Worm (Caenorhabditis elegans): ENCODE measurements around the gene F23F12.12.
A peak's percentile ranks its signal among the peaks of the same experiment; 100 is the strongest.

Gene F23F12.12

DNA sequence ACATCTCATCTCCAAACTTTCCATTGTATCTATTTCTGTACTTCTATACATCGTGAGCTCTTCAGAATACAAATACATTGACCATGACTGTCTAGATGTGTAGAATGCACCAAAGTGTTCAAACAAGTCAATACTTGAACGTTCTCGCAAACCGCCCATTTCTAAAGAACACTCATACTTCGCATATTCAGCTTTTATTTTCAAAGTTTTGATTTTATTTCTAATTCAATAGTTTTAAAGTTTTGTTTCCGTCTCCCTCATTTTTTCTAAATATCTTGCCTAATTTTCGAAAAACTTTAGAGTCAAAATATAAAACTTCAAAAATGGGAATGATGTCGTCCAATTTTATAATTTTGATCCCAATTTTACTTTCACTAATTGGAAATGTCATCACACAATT is 20.0 kb downstream of the F23F12.12 start, which contains the start of gene pqn-10:
TSS of gene pqn-10 (plus strand) at position 301 of the 400 bp plus-strand sequence.
- no peak for TF ChIP-seq tra-4 (tag; optimal IDR thresholded peaks at IDR 0.05)
- TF ChIP-seq pes-1 (GFP tag; IDR thresholded peaks at IDR 0.05), result no peak
- no peak for TF ChIP-seq F13C5.2 (tag; optimal IDR thresholded peaks at IDR 0.05)
- no peak for TF ChIP-seq sea-1 (GFP tag; conservative IDR thresholded peaks at IDR 0.05)

DNA sequence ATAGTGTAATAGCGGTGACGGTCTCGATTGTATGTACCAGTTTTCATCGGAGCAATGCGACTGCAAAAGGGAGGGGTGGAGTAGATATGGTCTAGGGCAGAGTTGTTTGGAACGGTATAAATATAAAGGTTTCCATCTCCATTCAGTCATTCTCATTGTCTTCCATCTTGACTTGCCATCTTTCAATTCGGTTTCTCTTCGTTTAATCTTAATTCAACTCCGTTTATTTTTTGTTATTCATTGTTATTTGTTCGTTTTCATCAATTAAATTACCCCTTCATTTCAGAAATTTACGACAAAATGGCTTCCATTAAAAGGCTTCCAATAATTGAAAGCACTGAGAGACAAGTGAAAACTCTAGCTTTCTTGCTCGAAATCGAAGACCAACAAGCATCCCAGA is 23.2 kb downstream of the F23F12.12 start, which contains the start of gene C09E7.11:
TSS of gene C09E7.11 (plus strand) at position 301 of the 400 bp plus-strand sequence.
- no peak for TF ChIP-seq tra-4 (tag; optimal IDR thresholded peaks at IDR 0.05)
- no peak for TF ChIP-seq ceh-13 (GFP tag; optimal IDR thresholded peaks at IDR 0.05)
- no peak for TF ChIP-seq aly-1 (tag; optimal IDR thresholded peaks at IDR 0.05)

DNA sequence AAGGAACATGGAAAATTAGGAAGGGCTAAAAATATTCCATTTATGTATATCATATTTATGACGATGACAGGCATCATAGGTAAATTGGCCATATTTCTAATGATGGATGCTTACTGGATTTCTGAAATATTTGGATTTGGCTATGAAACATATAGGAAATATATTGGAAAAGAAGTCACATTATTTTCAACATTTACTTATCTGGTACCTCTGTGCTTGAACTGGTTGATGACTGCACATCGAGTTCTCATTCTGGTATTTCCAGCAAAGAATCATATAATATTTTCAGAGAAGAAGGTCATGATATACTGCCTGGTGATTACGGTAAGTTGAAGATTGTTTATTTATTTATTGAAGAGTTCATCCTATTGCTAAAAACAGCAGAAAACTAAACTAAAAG is 24.7 kb downstream of the F23F12.12 start, which contains the start of gene srxa-5:
TSS of gene srxa-5 (plus strand) at position 301 of the 400 bp plus-strand sequence.
- TF ChIP-seq ceh-36 (tag; optimal IDR thresholded peaks at IDR 0.05) (no peak), hnd-1 (tag; optimal IDR thresholded peaks at IDR 0.05) (no peak), B0310.2 (tag; optimal IDR thresholded peaks at IDR 0.05) (no peak), F13C5.2 (tag; optimal IDR thresholded peaks at IDR 0.05) (no peak), flt-1 (GFP tag; IDR thresholded peaks at IDR 0.05) (no peak), ceh-13 (GFP tag; optimal IDR thresholded peaks at IDR 0.05) (no peak), tbx-11 (GFP tag; IDR thresholded peaks at IDR 0.05) (no peak), hmg-4 (GFP tag; optimal IDR thresholded peaks at IDR 0.05) (no peak), sea-1 (GFP tag; conservative IDR thresholded peaks at IDR 0.05) (no peak), tra-4 (tag; optimal IDR thresholded peaks at IDR 0.05) (no peak), hmbx-1 (tag; optimal IDR thresholded peaks at IDR 0.05) (no peak), ama-1 (optimal IDR thresholded peaks at IDR 0.05) (no peak)

ce11 chrIII:6536945-6537568 is 29.1 kb downstream of the F23F12.12 start, which contains the start of gene C09E7.4:
C09E7.4 (minus strand) TSS chrIII:6536995.
- TF ChIP-seq sea-1 (GFP tag; conservative IDR thresholded peaks at IDR 0.05) (no peak), F13C5.2 (tag; optimal IDR thresholded peaks at IDR 0.05) (peak; percentile 65), hnd-1 (tag; optimal IDR thresholded peaks at IDR 0.05) (no peak), aly-1 (tag; optimal IDR thresholded peaks at IDR 0.05) (peak; percentile 38), ama-1 (optimal IDR thresholded peaks at IDR 0.05) (no peak), ceh-36 (tag; optimal IDR thresholded peaks at IDR 0.05) (peak; percentile 9), hmbx-1 (tag; optimal IDR thresholded peaks at IDR 0.05) (no peak), hmg-4 (GFP tag; optimal IDR thresholded peaks at IDR 0.05) (no peak), flt-1 (GFP tag; IDR thresholded peaks at IDR 0.05) (no peak), tbx-37 (GFP tag; conservative IDR thresholded peaks at IDR 0.05) (no peak), ets-7 (tag; optimal IDR thresholded peaks at IDR 0.05) (peak; percentile 22), scrt-1 (GFP tag; IDR thresholded peaks at IDR 0.05) (no peak), tra-4 (tag; optimal IDR thresholded peaks at IDR 0.05) (no peak), pes-1 (GFP tag; IDR thresholded peaks at IDR 0.05) (no peak; the same call in 1 of the 2 replicates), ceh-13 (GFP tag; optimal IDR thresholded peaks at IDR 0.05) (no peak), tbx-11 (GFP tag; IDR thresholded peaks at IDR 0.05) (no peak), B0310.2 (tag; optimal IDR thresholded peaks at IDR 0.05) (no peak)

- TF ChIP-seq tbx-37 (GFP tag; conservative IDR thresholded peaks at IDR 0.05) (peak; percentile 74), hmg-4 (GFP tag; optimal IDR thresholded peaks at IDR 0.05) (peak; percentile 39), pes-1 (GFP tag; IDR thresholded peaks at IDR 0.05) (peak; percentile 60), aly-1 (tag; optimal IDR thresholded peaks at IDR 0.05) (peak; percentile 73), tbx-11 (GFP tag; IDR thresholded peaks at IDR 0.05) (peak; percentile 24; the same call in 1 of the 2 replicates), ets-7 (tag; optimal IDR thresholded peaks at IDR 0.05) (peak; percentile 50), sea-1 (GFP tag; conservative IDR thresholded peaks at IDR 0.05) (peak; percentile 71)
Measured at ce11 chrIII:6551187-6552058, 43.5 kb downstream of the F23F12.12 start, which contains the start of gene C09E7.7. C09E7.7 (minus strand) TSS chrIII:6551243.

DNA sequence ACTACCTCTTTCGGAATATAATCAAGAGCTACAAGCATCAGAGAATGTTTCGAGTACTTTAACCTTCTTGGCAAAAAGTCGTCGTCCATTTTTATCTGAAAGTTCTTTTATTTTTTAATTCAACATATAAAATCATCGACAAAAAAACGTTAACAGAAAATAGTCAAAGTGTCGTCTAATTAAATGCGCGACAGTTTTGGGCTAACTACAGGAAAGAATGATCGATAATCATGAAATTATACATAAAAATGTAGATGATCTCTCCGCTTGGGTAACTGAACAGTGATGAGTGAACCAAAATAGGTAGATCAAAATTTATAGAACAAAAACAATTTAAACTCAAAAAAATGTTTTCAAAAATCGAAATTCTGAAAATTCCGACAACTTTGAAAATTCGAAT is 50.6 kb downstream of the F23F12.12 start, which contains the start of gene C09E7.8:
TSS of gene C09E7.8 (minus strand) at position 101 of the 400 bp plus-strand sequence.
- TF ChIP-seq tra-4 (tag; optimal IDR thresholded peaks at IDR 0.05), result no peak
- TF ChIP-seq pes-1 (GFP tag; IDR thresholded peaks at IDR 0.05), result no peak
- TF ChIP-seq F13C5.2 (tag; optimal IDR thresholded peaks at IDR 0.05), result no peak
- TF ChIP-seq ceh-13 (GFP tag; optimal IDR thresholded peaks at IDR 0.05), result no peak
- no peak for TF ChIP-seq tbx-11 (GFP tag; IDR thresholded peaks at IDR 0.05)
- TF ChIP-seq ets-7 (tag; optimal IDR thresholded peaks at IDR 0.05), result no peak
- no peak for TF ChIP-seq aly-1 (tag; optimal IDR thresholded peaks at IDR 0.05)
- no peak for TF ChIP-seq hmbx-1 (tag; optimal IDR thresholded peaks at IDR 0.05)
- TF ChIP-seq ceh-36 (tag; optimal IDR thresholded peaks at IDR 0.05), result no peak

Data from whole organism, early embryonic.